Fruit fly (Drosophila melanogaster) whole organism, embryonic: ENCODE results near the gene CG42820.
A peak's percentile ranks its signal among the peaks of the same experiment; 100 is the strongest.

Experiments used
- Awh ChIP-seq: fragments of 200-800 bp; sonication (Bioruptor generic); IDR thresholded peaks from 2 replicates; pipeline ENCODE4, ENCODE4 v1.3.6; 2022; ENCODE audit warnings: missing biosample characterization, missing genetic modification characterization
- Bteb2 ChIP-seq: fragments of 200-800 bp; sonication (Bioruptor generic); optimal IDR thresholded peaks from 2 replicates; lab custom pipeline; 2016; ENCODE audit warnings: missing biosample characterization, missing genetic modification characterization
- CG11093 ChIP-seq: fragments of 200-800 bp; sonication (Bioruptor generic); IDR thresholded peaks from 3 replicates; pipeline ENCODE4 v1.3.6; 2022; ENCODE audit warnings: missing biosample characterization, missing genetic modification characterization
- CG11696 ChIP-seq: fragments of 200-800 bp; sonication (Bioruptor generic); IDR thresholded peaks from 2 replicates; pipeline ENCODE4 v1.3.6; 2022; ENCODE audit warnings: missing biosample characterization, missing genetic modification characterization
- CG12769 ChIP-seq: fragments of 200-800 bp; sonication (Bioruptor generic); optimal IDR thresholded peaks from 2 replicates; lab custom pipeline; 2019; ENCODE audit warnings: missing biosample characterization, mild to moderate bottlenecking, missing genetic modification characterization, moderate library complexity
- CG12942 ChIP-seq: fragments of 200-800 bp; sonication (Bioruptor generic); optimal IDR thresholded peaks from 3 replicates; lab custom pipeline; 2016; ENCODE audit warnings: missing biosample characterization, missing genetic modification characterization
- CG1529 ChIP-seq: fragments of 200-800 bp; sonication (Bioruptor generic); optimal IDR thresholded peaks from 3 replicates; lab custom pipeline; 2018; ENCODE audit warnings: missing biosample characterization, missing genetic modification characterization
- CG16813 ChIP-seq: fragments of 200-800 bp; sonication (Bioruptor generic); IDR thresholded peaks from 3 replicates; pipeline ENCODE4 v1.3.6; 2022; ENCODE audit warnings: missing biosample characterization, missing genetic modification characterization; ENCODE audit not compliant: partially characterized antibody
- CG4617 ChIP-seq: fragments of 200-800 bp; sonication (Bioruptor generic); optimal IDR thresholded peaks from 3 replicates; lab custom pipeline; 2016; ENCODE audit warnings: missing biosample characterization, missing genetic modification characterization, borderline replicate concordance
- CG5953 ChIP-seq: fragments of 200-800 bp; sonication (Bioruptor generic); IDR thresholded peaks from 2 replicates; pipeline ENCODE4 v1.3.6; 2022; ENCODE audit warnings: missing biosample characterization, missing genetic modification characterization
- CG6272 ChIP-seq: fragments of 200-800 bp; sonication (Bioruptor generic); IDR thresholded peaks from 2 replicates; pipeline ENCODE4 v1.3.6; 2022; ENCODE audit warnings: missing biosample characterization, missing genetic modification characterization
- CG6854 ChIP-seq: fragments of 200-800 bp; sonication (Bioruptor generic); optimal IDR thresholded peaks from 3 replicates; lab custom pipeline; 2017; ENCODE audit warnings: missing biosample characterization, mild to moderate bottlenecking, missing genetic modification characterization
- CG7271 ChIP-seq: fragments of 200-800 bp; sonication (Bioruptor generic); optimal IDR thresholded peaks from 2 replicates; lab custom pipeline; 2018; ENCODE audit warnings: missing biosample characterization, mild to moderate bottlenecking, missing genetic modification characterization, moderate library complexity
- CG7372 ChIP-seq: fragments of 200-800 bp; sonication (Bioruptor generic); IDR thresholded peaks from 2 replicates; pipeline ENCODE4 v1.3.6; 2022; ENCODE audit warnings: missing biosample characterization, missing genetic modification characterization
- CG7839 ChIP-seq: fragments of 200-800 bp; sonication (Bioruptor generic); optimal IDR thresholded peaks from 3 replicates; lab custom pipeline; 2018; ENCODE audit warnings: missing biosample characterization, mild to moderate bottlenecking, missing genetic modification characterization, moderate library complexity
- CG8944 ChIP-seq: fragments of 200-800 bp; sonication (Bioruptor generic); optimal IDR thresholded peaks from 3 replicates; lab custom pipeline; 2016; ENCODE audit warnings: missing biosample characterization, missing genetic modification characterization
- D19A ChIP-seq: fragments of 200-800 bp; optimal IDR thresholded peaks from 3 replicates; lab custom pipeline; 2019; ENCODE audit warnings: missing biosample characterization, mild to moderate bottlenecking, missing genetic modification characterization, moderate library complexity
- Dad ChIP-seq: fragments of 200-800 bp; sonication (Bioruptor generic); optimal IDR thresholded peaks from 3 replicates; lab custom pipeline; 2016; ENCODE audit warnings: missing biosample characterization, missing genetic modification characterization
- Dip2 ChIP-seq: fragments of 200-800 bp; sonication (Bioruptor generic); IDR thresholded peaks from 2 replicates; pipeline ENCODE4 v1.3.6; 2022; ENCODE audit warnings: missing biosample characterization, missing genetic modification characterization
- Dref ChIP-seq: fragments of 200-800 bp; sonication (Bioruptor generic); IDR thresholded peaks from 2 replicates; pipeline ENCODE4 v1.3.6; 2022; ENCODE audit warnings: missing biosample characterization, missing genetic modification characterization
- Elba2 ChIP-seq: fragments of 200-800 bp; sonication (Bioruptor generic); optimal IDR thresholded peaks from 3 replicates; lab custom pipeline; 2016; ENCODE audit warnings: missing biosample characterization, missing genetic modification characterization
- Fer3 ChIP-seq: fragments of 200-800 bp; sonication (Bioruptor generic); optimal IDR thresholded peaks from 2 replicates; lab custom pipeline; 2018; ENCODE audit warnings: missing biosample characterization, mild to moderate bottlenecking, missing genetic modification characterization, moderate library complexity
- Gsc ChIP-seq: fragments of 200-800 bp; sonication (Bioruptor generic); IDR thresholded peaks from 2 replicates; pipeline ENCODE4 v1.3.6; 2022; ENCODE audit warnings: missing biosample characterization, missing genetic modification characterization
- Hmx ChIP-seq: fragments of 200-800 bp; sonication (Bioruptor generic); optimal IDR thresholded peaks from 2 replicates; lab custom pipeline; 2016; ENCODE audit warnings: missing biosample characterization, missing genetic modification characterization
- MTF-1 ChIP-seq: fragments of 200-800 bp; sonication (Bioruptor generic); optimal IDR thresholded peaks from 2 replicates; lab custom pipeline; 2018; ENCODE audit warnings: missing biosample characterization, mild to moderate bottlenecking, missing genetic modification characterization, borderline replicate concordance
- NFAT ChIP-seq: fragments of 200-800 bp; sonication (Bioruptor generic); IDR thresholded peaks from 2 replicates; pipeline ENCODE4 v1.3.6; 2022; ENCODE audit warnings: missing biosample characterization, missing genetic modification characterization
- Nf-YB ChIP-seq: fragments of 200-800 bp; sonication (Bioruptor generic); optimal IDR thresholded peaks from 3 replicates; lab custom pipeline; 2019; ENCODE audit warnings: missing biosample characterization, mild to moderate bottlenecking, missing genetic modification characterization, moderate library complexity
- Side ChIP-seq: fragments of 200-800 bp; sonication (Bioruptor generic); optimal IDR thresholded peaks from 2 replicates; lab custom pipeline; 2016; ENCODE audit warnings: missing biosample characterization, missing genetic modification characterization
- Sox100B ChIP-seq: fragments of 200-800 bp; sonication (Bioruptor generic); optimal IDR thresholded peaks from 3 replicates; lab custom pipeline; 2018; ENCODE audit warnings: missing biosample characterization, mild to moderate bottlenecking, missing genetic modification characterization
- Sry-δ ChIP-seq: fragments of 200-800 bp; sonication (Bioruptor generic); optimal IDR thresholded peaks from 2 replicates; lab custom pipeline; 2016; ENCODE audit warnings: missing biosample characterization, missing genetic modification characterization
- TFAM ChIP-seq: fragments of 200-800 bp; sonication (Bioruptor generic); optimal IDR thresholded peaks from 2 replicates; lab custom pipeline; 2017; ENCODE audit warnings: missing biosample characterization, missing genetic modification characterization, inconsistent platforms
- Vsx1 ChIP-seq: fragments of 200-800 bp; sonication (Bioruptor generic); optimal IDR thresholded peaks from 2 replicates; lab custom pipeline; 2017; ENCODE audit warnings: missing biosample characterization, mild to moderate bottlenecking, missing genetic modification characterization, missing genetic modification reagents
- bigmax ChIP-seq: fragments of 200-800 bp; sonication (Bioruptor generic); optimal IDR thresholded peaks from 2 replicates; lab custom pipeline; 2018; ENCODE audit warnings: missing biosample characterization, mild to moderate bottlenecking, missing genetic modification characterization
- bowl ChIP-seq: fragments of 200-800 bp; sonication (Bioruptor generic); IDR thresholded peaks from 2 replicates; pipeline ENCODE4 v1.3.6; 2022; ENCODE audit warnings: missing biosample characterization, missing genetic modification characterization
- btn ChIP-seq: fragments of 200-800 bp; sonication (Bioruptor generic); optimal IDR thresholded peaks from 2 replicates; lab custom pipeline; 2016; ENCODE audit warnings: missing biosample characterization, missing genetic modification characterization
- cato ChIP-seq: fragments of 200-800 bp; sonication (Bioruptor generic); optimal IDR thresholded peaks from 2 replicates; lab custom pipeline; 2016; ENCODE audit warnings: missing biosample characterization, missing genetic modification characterization, borderline replicate concordance
- chn ChIP-seq: fragments of 200-800 bp; sonication (Bioruptor generic); optimal IDR thresholded peaks from 2 replicates; lab custom pipeline; 2016; ENCODE audit warnings: missing biosample characterization, missing genetic modification characterization
- da ChIP-seq: fragments of 200-800 bp; sonication (Bioruptor generic); optimal IDR thresholded peaks from 2 replicates; lab custom pipeline; 2016; ENCODE audit warnings: missing biosample characterization, missing genetic modification characterization
- gcm ChIP-seq: fragments of 200-800 bp; sonication (Bioruptor generic); optimal IDR thresholded peaks from 2 replicates; lab custom pipeline; 2019; ENCODE audit warnings: missing biosample characterization, mild to moderate bottlenecking, missing genetic modification characterization, moderate library complexity
- h ChIP-seq: fragments of >200 bp; optimal IDR thresholded peaks from 2 replicates; lab custom pipeline; 2017
- her ChIP-seq: fragments of 200-800 bp; sonication (Bioruptor generic); optimal IDR thresholded peaks from 2 replicates; lab custom pipeline; 2016; ENCODE audit warnings: missing biosample characterization, missing genetic modification characterization
- inv ChIP-seq: fragments of 200-800 bp; sonication (Bioruptor generic); IDR thresholded peaks from 2 replicates; pipeline ENCODE4 v1.3.6; 2022; ENCODE audit warnings: missing biosample characterization, missing genetic modification characterization; ENCODE audit not compliant: partially characterized antibody
- kah ChIP-seq: fragments of 200-800 bp; sonication (Bioruptor generic); optimal IDR thresholded peaks from 2 replicates; lab custom pipeline; 2018; ENCODE audit warnings: missing biosample characterization, mild to moderate bottlenecking, missing genetic modification characterization
- nom ChIP-seq: fragments of 200-800 bp; sonication (Bioruptor generic); optimal IDR thresholded peaks from 2 replicates; lab custom pipeline; 2017; ENCODE audit warnings: missing biosample characterization, missing genetic modification characterization, mild to moderate bottlenecking, moderate library complexity, missing genetic modification reagents
- org-1 ChIP-seq: fragments of 200-800 bp; sonication (Bioruptor generic); optimal IDR thresholded peaks from 2 replicates; lab custom pipeline; 2017; ENCODE audit warnings: missing biosample characterization, missing genetic modification characterization
- pita ChIP-seq: fragments of 200-800 bp; sonication (Bioruptor generic); optimal IDR thresholded peaks from 2 replicates; lab custom pipeline; 2017; ENCODE audit warnings: missing biosample characterization, mild to moderate bottlenecking, missing genetic modification characterization
- pnt ChIP-seq: fragments of 200-800 bp; sonication (Bioruptor generic); optimal IDR thresholded peaks from 3 replicates; lab custom pipeline; 2016; ENCODE audit warnings: missing biosample characterization, missing genetic modification characterization
- psq ChIP-seq: fragments of 200-800 bp; sonication (Bioruptor generic); optimal IDR thresholded peaks from 2 replicates; lab custom pipeline; 2017; ENCODE audit warnings: missing biosample characterization, missing genetic modification characterization
- schlank ChIP-seq: fragments of 200-800 bp; sonication (Bioruptor generic); optimal IDR thresholded peaks from 2 replicates; lab custom pipeline; 2018; ENCODE audit warnings: missing biosample characterization, mild to moderate bottlenecking, missing genetic modification characterization
- tgo ChIP-seq: fragments of 200-800 bp; sonication (Bioruptor generic); IDR thresholded peaks from 3 replicates; pipeline ENCODE4 v1.3.6; 2022; ENCODE audit warnings: missing biosample characterization, missing genetic modification characterization
- tio ChIP-seq: fragments of 200-800 bp; sonication (Bioruptor generic); optimal IDR thresholded peaks from 2 replicates; lab custom pipeline; 2017; ENCODE audit warnings: missing biosample characterization, missing genetic modification characterization, inconsistent platforms
- trh ChIP-seq: fragments of 200-800 bp; sonication (Bioruptor generic); optimal IDR thresholded peaks from 2 replicates; lab custom pipeline; 2016; ENCODE audit warnings: missing biosample characterization, missing genetic modification characterization

The CG42820 gene

DNA sequence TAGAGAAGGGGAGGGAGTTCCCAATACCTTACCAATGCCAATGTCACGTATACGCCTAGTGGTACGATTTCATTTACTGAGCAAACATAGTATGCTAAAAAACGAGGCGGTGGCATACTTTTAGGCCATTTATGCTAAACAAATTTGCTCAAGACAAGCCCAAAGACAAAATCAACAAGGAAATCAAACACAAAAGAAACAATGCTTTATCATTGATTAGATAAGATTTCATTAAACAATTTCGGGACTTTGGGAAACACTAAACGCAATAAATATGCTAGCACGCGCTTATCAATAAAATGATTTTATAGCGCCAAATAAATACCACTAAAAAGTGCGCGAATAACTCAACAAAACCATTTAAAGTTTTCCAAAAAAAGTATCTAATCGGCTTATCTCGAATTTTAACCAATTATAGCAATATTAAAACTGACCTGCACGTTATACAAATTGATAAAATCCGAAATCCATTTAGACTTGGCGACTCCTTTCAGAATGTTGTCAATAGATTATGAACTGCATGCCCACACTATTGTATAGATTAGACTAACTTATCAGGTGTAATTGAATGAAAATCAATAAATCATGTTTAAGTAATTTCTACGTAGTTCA is 41.5 kb downstream of the CG42820 start (continued):
- TF ChIP-seq MTF-1 (peak; percentile 41), CG4617 (no peak), Dad (GFP tag; lab: Kevin White, UChicago) (no peak), nom (GFP tag; lab: Kevin White, UChicago) (no peak), D19A (tag; lab: Kevin White, UChicago) (no peak), CG6854 (GFP tag; lab: Kevin White, UChicago) (peak; percentile 13), CG12942 (GFP tag; lab: Kevin White, UChicago) (no peak), NFAT (no peak), Gsc (GFP tag; lab: Robert Waterston, UW) (no peak), gcm (GFP tag; lab: Kevin White, UChicago) (peak; percentile 14), Sox100B (GFP tag; lab: Kevin White, UChicago) (peak; percentile 8), tgo (GFP tag; lab: Robert Waterston, UW) (no peak), schlank (tag; lab: Kevin White, UChicago) (peak; percentile 36), Hmx (GFP tag; lab: Kevin White, UChicago) (no peak), Dip2 (no peak), CG8944 (GFP tag; lab: Kevin White, UChicago) (no peak), CG11093 (no peak), bowl (GFP tag; lab: Robert Waterston, UW) (no peak), trh (GFP tag; lab: Kevin White, UChicago) (no peak), pnt (GFP tag; lab: Kevin White, UChicago) (no peak), pita (GFP tag; lab: Kevin White, UChicago) (no peak), tio (GFP tag; lab: Kevin White, UChicago) (no peak), CG11696 (GFP tag; lab: Robert Waterston, UW) (no peak), Vsx1 (peak; percentile 51), CG7839 (peak; percentile 27), inv (GFP tag; lab: Robert Waterston, UW) (no peak), Bteb2 (GFP tag; lab: Kevin White, UChicago) (peak; percentile 30), Fer3 (tag; lab: Kevin White, UChicago) (peak; percentile 54), her (GFP tag; lab: Kevin White, UChicago) (peak; percentile 28), CG1529 (GFP tag; lab: Kevin White, UChicago) (peak; percentile 14), Sry-δ (no peak), CG16813 (no peak), CG6272 (GFP tag; lab: Robert Waterston, UW) (no peak), psq (GFP tag; lab: Kevin White, UChicago) (no peak), TFAM (no peak), CG7372 (GFP tag; lab: Robert Waterston, UW) (peak; percentile 68), Elba2 (GFP tag; lab: Kevin White, UChicago) (no peak), CG7271 (no peak), bigmax (GFP tag; lab: Kevin White, UChicago) (no peak), Dref (GFP tag; lab: Robert Waterston, UW) (no peak), Side (peak; percentile 16), chn (no peak), da (no peak), CG5953 (GFP tag; lab: Robert Waterston, UW) (no peak), Awh (GFP tag; lab: Robert Waterston, UW) (no peak; the same call in 1 of the 2 replicates), org-1 (peak; percentile 22), Nf-YB (GFP tag; lab: Kevin White, UChicago) (peak; percentile 3), CG12769 (tag; lab: Kevin White, UChicago) (peak; percentile 65), btn (GFP tag; lab: Kevin White, UChicago) (no peak), kah (no peak), cato (GFP tag; lab: Kevin White, UChicago) (no peak), h (no peak)
